Fruit fly (Drosophila melanogaster) Kc167 (cell line): ENCODE results near the gene Tdg.

ENCODE experiments used
- Myc ChIP-seq: fragments of >200 bp; optimal IDR thresholded peaks from 2 replicates; lab custom pipeline; 2017; ENCODE audit warnings: missing external identifiers
- Sin3A ChIP-seq: fragments of >200 bp; optimal IDR thresholded peaks from 2 replicates; lab custom pipeline; 2018; ENCODE audit warnings: missing external identifiers
- h ChIP-seq: fragments of >200 bp; optimal IDR thresholded peaks from 3 replicates; lab custom pipeline; 2018; ENCODE audit warnings: missing external identifiers
- psq ChIP-seq: fragments of >200 bp; optimal IDR thresholded peaks from 2 replicates; lab custom pipeline; 2017; ENCODE audit warnings: missing external identifiers

dm6 chr4:557095-557878, at the start of gene Tdg:
- TF ChIP-seq psq (lab: Kevin White, UChicago) (no peak), Myc (lab: Kevin White, UChicago) (no peak), h (no peak), Sin3A (lab: Kevin White, UChicago) (no peak)
